Fruit fly (Drosophila melanogaster): ENCODE data around the gene Ir62a.

Ir62a gene

dm6 chr3L:1545693-1546329, 14.8 kb upstream of the Ir62a start, which contains the start of the genes CG32313 and Pcyt1 (continued):
- TF ChIP-seq Mad (GFP tag; optimal IDR thresholded peaks at IDR 0.05) (peak; percentile 7), scrt (GFP tag; optimal IDR thresholded peaks at IDR 0.05) (peak; percentile 35), ERR (GFP tag; optimal IDR thresholded peaks at IDR 0.05) (peak; percentile 38), Opbp (GFP tag; IDR thresholded peaks at IDR 0.05; ENCODE audit: partially characterized antibody) (peak; percentile 93), inv (GFP tag; IDR thresholded peaks at IDR 0.05; ENCODE audit: partially characterized antibody) (peak; percentile 79), CG30403 (GFP tag; optimal IDR thresholded peaks at IDR 0.05) (no peak), gro (GFP tag; optimal IDR thresholded peaks at IDR 0.05) (peak; percentile 76), CG12769 (tag; optimal IDR thresholded peaks at IDR 0.05) (peak; percentile 15), Scr (GFP tag; IDR thresholded peaks at IDR 0.05; ENCODE audit: partially characterized antibody) (peak; percentile 86), BtbVII (GFP tag; optimal IDR thresholded peaks at IDR 0.05) (peak; percentile 0), CG10321 (GFP tag; IDR thresholded peaks at IDR 0.05) (no peak), amos (GFP tag; IDR thresholded peaks at IDR 0.05; ENCODE audit: partially characterized antibody) (peak; percentile 94), Gug (GFP tag; IDR thresholded peaks at IDR 0.05) (no peak), CG4424 (GFP tag; optimal IDR thresholded peaks at IDR 0.05) (peak; percentile 6), CkIIα-i1 (GFP tag; IDR thresholded peaks at IDR 0.05) (no peak), Xbp1 (GFP tag; optimal IDR thresholded peaks at IDR 0.05) (peak; percentile 21), Dp (GFP tag; optimal IDR thresholded peaks at IDR 0.05) (peak; percentile 79), CG7839 (tag; optimal IDR thresholded peaks at IDR 0.05) (peak; percentile 3), seq (GFP tag; IDR thresholded peaks at IDR 0.05) (no peak), unc-4 (GFP tag; IDR thresholded peaks at IDR 0.05; ENCODE audit: partially characterized antibody) (peak; percentile 87), CG15011 (GFP tag; optimal IDR thresholded peaks at IDR 0.05) (no peak), MBD-R2 (GFP tag; IDR thresholded peaks at IDR 0.05) (peak; percentile 45), dati (GFP tag; IDR thresholded peaks at IDR 0.05) (no peak), tgo (GFP tag; IDR thresholded peaks at IDR 0.05) (no peak), toy (GFP tag; IDR thresholded peaks at IDR 0.05) (no peak), CG3847 (GFP tag; IDR thresholded peaks at IDR 0.05) (0 out of 2 replicates have a peak, but pooled peaks have one; percentile 10), CrebB (tag; optimal IDR thresholded peaks at IDR 0.05) (no peak), Meics (GFP tag; optimal IDR thresholded peaks at IDR 0.05) (no peak), CG12219 (GFP tag; optimal IDR thresholded peaks at IDR 0.05) (peak; percentile 34), Deaf1 (tag; optimal IDR thresholded peaks at IDR 0.05) (peak; percentile 61), mld (GFP tag; IDR thresholded peaks at IDR 0.05; ENCODE audit: partially characterized antibody) (peak; percentile 80; the same call in 1 of the 3 replicates), Sin3A (optimal IDR thresholded peaks at IDR 0.05) (peak; percentile 11), pum (GFP tag; optimal IDR thresholded peaks at IDR 0.05) (no peak), chinmo (GFP tag; IDR thresholded peaks at IDR 0.05; ENCODE audit: partially characterized antibody) (peak; percentile 94), Lim3 (GFP tag; IDR thresholded peaks at IDR 0.05) (no peak), CG14860 (GFP tag; IDR thresholded peaks at IDR 0.05; ENCODE audit: partially characterized antibody) (peak; percentile 86), CG11695 (GFP tag; IDR thresholded peaks at IDR 0.05) (no peak), vnd (GFP tag; IDR thresholded peaks at IDR 0.05; ENCODE audit: partially characterized antibody) (peak; percentile 79), tio (GFP tag; optimal IDR thresholded peaks at IDR 0.05) (no peak), CG17912 (GFP tag; optimal IDR thresholded peaks at IDR 0.05) (peak; percentile 63), br (optimal IDR thresholded peaks at IDR 0.05) (no peak), PHDP (tag; optimal IDR thresholded peaks at IDR 0.05) (peak; percentile 42), nerfin-1 (tag; optimal IDR thresholded peaks at IDR 0.05) (peak; percentile 92), CG32532 (GFP tag; IDR thresholded peaks at IDR 0.05) (0 out of 2 replicates have a peak, but pooled peaks have one; percentile 5), CG8924 (tag; optimal IDR thresholded peaks at IDR 0.05) (peak; percentile 65), lov (optimal IDR thresholded peaks at IDR 0.05) (no peak), lov (GFP tag; IDR thresholded peaks at IDR 0.05) (no peak), NC2β (GFP tag; optimal IDR thresholded peaks at IDR 0.05) (peak; percentile 11), kay (GFP tag; optimal IDR thresholded peaks at IDR 0.05) (no peak), jumu (GFP tag; optimal IDR thresholded peaks at IDR 0.05) (peak; percentile 33), Myb (GFP tag; optimal IDR thresholded peaks at IDR 0.05) (peak; percentile 58)
